Fruit fly (Drosophila melanogaster) whole organism, embryonic: ENCODE data around the gene armi.

Experiments used
- Atf-2 ChIP-seq: fragments of 200-800 bp; sonication (Bioruptor generic); optimal IDR thresholded peaks from 2 replicates; lab custom pipeline; 2016; ENCODE audit warnings: missing biosample characterization, missing genetic modification characterization
- B-H2 ChIP-seq: fragments of 200-800 bp; sonication (Bioruptor generic); optimal IDR thresholded peaks from 2 replicates; lab custom pipeline; 2018; ENCODE audit warnings: missing biosample characterization, mild to moderate bottlenecking, missing genetic modification characterization
- CG10543 ChIP-seq: fragments of 200-800 bp; sonication (Bioruptor generic); optimal IDR thresholded peaks from 3 replicates; lab custom pipeline; 2017; ENCODE audit warnings: missing biosample characterization, mild to moderate bottlenecking, missing genetic modification characterization, moderate library complexity
- CG5245 ChIP-seq: fragments of 200-800 bp; sonication (Bioruptor generic); optimal IDR thresholded peaks from 3 replicates; lab custom pipeline; 2016; ENCODE audit warnings: missing biosample characterization, missing genetic modification characterization
- E2f1 ChIP-seq: fragments of 200-800 bp; sonication (Bioruptor generic); IDR thresholded peaks from 2 replicates; pipeline ENCODE4 v1.3.6; 2022; ENCODE audit warnings: missing biosample characterization, missing genetic modification characterization
- Lpt ChIP-seq: fragments of >200 bp; optimal IDR thresholded peaks from 2 replicates; lab custom pipeline; 2018; ENCODE audit warnings: missing biosample characterization, missing genetic modification characterization
- Side ChIP-seq: fragments of 200-800 bp; sonication (Bioruptor generic); optimal IDR thresholded peaks from 2 replicates; lab custom pipeline; 2016; ENCODE audit warnings: missing biosample characterization, missing genetic modification characterization
- Sox100B ChIP-seq: fragments of 200-800 bp; sonication (Bioruptor generic); optimal IDR thresholded peaks from 3 replicates; lab custom pipeline; 2018; ENCODE audit warnings: missing biosample characterization, mild to moderate bottlenecking, missing genetic modification characterization
- ap ChIP-seq: fragments of 200-800 bp; sonication (Bioruptor generic); IDR thresholded peaks from 2 replicates; pipeline ENCODE4 v1.3.6; 2022; ENCODE audit warnings: missing biosample characterization, missing genetic modification characterization
- danr ChIP-seq: fragments of 200-800 bp; sonication (Bioruptor generic); IDR thresholded peaks from 2 replicates; pipeline ENCODE4 v1.3.6; 2022; ENCODE audit warnings: missing biosample characterization, missing genetic modification characterization
- gcm ChIP-seq: fragments of 200-800 bp; sonication (Bioruptor generic); optimal IDR thresholded peaks from 2 replicates; lab custom pipeline; 2019; ENCODE audit warnings: missing biosample characterization, mild to moderate bottlenecking, missing genetic modification characterization, moderate library complexity
- h ChIP-seq: fragments of >200 bp; optimal IDR thresholded peaks from 2 replicates; lab custom pipeline; 2017

- TF ChIP-seq Sox100B (GFP tag; lab: Kevin White, UChicago), result no peak
- TF ChIP-seq B-H2 (GFP tag; lab: Kevin White, UChicago), result no peak
- no peak for TF ChIP-seq Lpt (GFP tag; lab: Kevin White, UChicago)
- TF ChIP-seq Atf-2 (GFP tag; lab: Kevin White, UChicago), result no peak
- no peak for TF ChIP-seq E2f1 (GFP tag; lab: Robert Waterston, UW)
- TF ChIP-seq h, result no peak
- no peak for TF ChIP-seq CG5245
- TF ChIP-seq ap (GFP tag; lab: Robert Waterston, UW), result no peak
- no peak for TF ChIP-seq danr (GFP tag; lab: Robert Waterston, UW)
- TF ChIP-seq Side (GFP tag; lab: Kevin White, UChicago), result no peak
- no peak for TF ChIP-seq gcm
- no peak for TF ChIP-seq CG10543 (GFP tag; lab: Kevin White, UChicago)
These were observed 46.1 kb upstream of the armi start for dm6 chr3L:3414796-3415568.
